Fruit fly (Drosophila melanogaster): ENCODE results near the gene CG15546.
A peak's percentile ranks its signal among the peaks of the same experiment; 100 is the strongest.

CG15546 gene

dm6 chr3R:30865365-30865770, 10.6 kb downstream of the CG15546 start (continued):
- TF ChIP-seq ci (GFP tag; IDR thresholded peaks at IDR 0.05) (peak; percentile 53; the same call in 1 of the 3 replicates), Fer3 (tag; optimal IDR thresholded peaks at IDR 0.05) (no peak), tin (GFP tag; optimal IDR thresholded peaks at IDR 0.05) (peak; percentile 24), CG6689 (GFP tag; IDR thresholded peaks at IDR 0.05) (peak; percentile 43), Rx (GFP tag; IDR thresholded peaks at IDR 0.05) (no peak), Xbp1 (GFP tag; optimal IDR thresholded peaks at IDR 0.05) (peak; percentile 12), row (GFP tag; IDR thresholded peaks at IDR 0.05) (peak; percentile 86), CG30431 (GFP tag; optimal IDR thresholded peaks at IDR 0.05) (peak; percentile 10), Sox100B (GFP tag; optimal IDR thresholded peaks at IDR 0.05) (peak; percentile 35), twi (tag; optimal IDR thresholded peaks at IDR 0.05) (peak; percentile 2), gcm (GFP tag; optimal IDR thresholded peaks at IDR 0.05) (peak; percentile 25), fu2 (GFP tag; optimal IDR thresholded peaks at IDR 0.05) (no peak), az2 (GFP tag; optimal IDR thresholded peaks at IDR 0.05) (peak; percentile 0), gt (GFP tag; IDR thresholded peaks at IDR 0.05) (no peak), dmrt99B (tag; optimal IDR thresholded peaks at IDR 0.05) (peak; percentile 55), prd (optimal IDR thresholded peaks at IDR 0.05) (no peak), prd (GFP tag; IDR thresholded peaks at IDR 0.05) (peak; percentile 57; the same call in 2 of the 3 replicates), Deaf1 (tag; optimal IDR thresholded peaks at IDR 0.05) (peak; percentile 21), CTCF (GFP tag; optimal IDR thresholded peaks at IDR 0.05) (no peak), inv (GFP tag; IDR thresholded peaks at IDR 0.05; ENCODE audit: partially characterized antibody) (no peak), HLH4C (GFP tag; IDR thresholded peaks at IDR 0.05; ENCODE audit: partially characterized antibody) (no peak), CG17186 (GFP tag; optimal IDR thresholded peaks at IDR 0.05) (no peak), dan (GFP tag; IDR thresholded peaks at IDR 0.05) (no peak), gem (tag; optimal IDR thresholded peaks at IDR 0.05) (peak; percentile 58), Max (GFP tag; optimal IDR thresholded peaks at IDR 0.05) (no peak), unc-4 (GFP tag; IDR thresholded peaks at IDR 0.05; ENCODE audit: partially characterized antibody) (no peak), D19A (tag; optimal IDR thresholded peaks at IDR 0.05) (peak; percentile 48), Nf-YB (GFP tag; optimal IDR thresholded peaks at IDR 0.05) (peak; percentile 65), sisA (GFP tag; IDR thresholded peaks at IDR 0.05) (0 out of 2 replicates have a peak, but pooled peaks have one; percentile 21), CG12391 (tag; optimal IDR thresholded peaks at IDR 0.05) (peak; percentile 53), so (GFP tag; IDR thresholded peaks at IDR 0.05) (peak; percentile 61; the same call in 1 of the 3 replicates), D (optimal IDR thresholded peaks at IDR 0.05) (no peak), D (GFP tag; optimal IDR thresholded peaks at IDR 0.05) (peak; percentile 18), run (tag; optimal IDR thresholded peaks at IDR 0.05) (no peak), fd96Cb (tag; optimal IDR thresholded peaks at IDR 0.05) (peak; percentile 39), dysf (GFP tag; IDR thresholded peaks at IDR 0.05) (0 out of 3 replicates have a peak, but pooled peaks have one; percentile 21), CG17829 (tag; optimal IDR thresholded peaks at IDR 0.05) (peak; percentile 45), CG1832 (GFP tag; optimal IDR thresholded peaks at IDR 0.05) (peak; percentile 10), Camta (GFP tag; optimal IDR thresholded peaks at IDR 0.05) (no peak), zfh1 (GFP tag; IDR thresholded peaks at IDR 0.05) (peak; percentile 50; the same call in 2 of the 3 replicates), trem (tag; optimal IDR thresholded peaks at IDR 0.05) (peak; percentile 14), H2.0 (GFP tag; IDR thresholded peaks at IDR 0.05) (0 out of 2 replicates have a peak, but pooled peaks have one; percentile 17), ATbp (GFP tag; optimal IDR thresholded peaks at IDR 0.05) (peak; percentile 17), gsb-n (tag; optimal IDR thresholded peaks at IDR 0.05) (peak; percentile 51), ap (GFP tag; IDR thresholded peaks at IDR 0.05) (0 out of 2 replicates have a peak, but pooled peaks have one; percentile 17), Oli (tag; optimal IDR thresholded peaks at IDR 0.05) (peak; percentile 9), lola (GFP tag; optimal IDR thresholded peaks at IDR 0.05) (peak in 1 of 3 experiments; percentile 66), dmrt11E (tag; optimal IDR thresholded peaks at IDR 0.05) (peak; percentile 68), CG12299 (tag; optimal IDR thresholded peaks at IDR 0.05) (no peak), CG18262 (tag; optimal IDR thresholded peaks at IDR 0.05) (peak; percentile 55), CG42726 (GFP tag; IDR thresholded peaks at IDR 0.05; ENCODE audit: partially characterized antibody) (no peak)
